Fruit fly (Drosophila melanogaster) Kc167 (cell line): ENCODE measurements around the gene ry.

Experiments
- Sin3A ChIP-seq: fragments of >200 bp; optimal IDR thresholded peaks from 2 replicates; lab custom pipeline; 2018; ENCODE audit warnings: missing external identifiers
- h ChIP-seq: fragments of >200 bp; optimal IDR thresholded peaks from 3 replicates; lab custom pipeline; 2018; ENCODE audit warnings: missing external identifiers
- insv ChIP-seq: fragments of >200 bp; optimal IDR thresholded peaks from 3 replicates; lab custom pipeline; 2018; ENCODE audit warnings: missing external identifiers

DNA sequence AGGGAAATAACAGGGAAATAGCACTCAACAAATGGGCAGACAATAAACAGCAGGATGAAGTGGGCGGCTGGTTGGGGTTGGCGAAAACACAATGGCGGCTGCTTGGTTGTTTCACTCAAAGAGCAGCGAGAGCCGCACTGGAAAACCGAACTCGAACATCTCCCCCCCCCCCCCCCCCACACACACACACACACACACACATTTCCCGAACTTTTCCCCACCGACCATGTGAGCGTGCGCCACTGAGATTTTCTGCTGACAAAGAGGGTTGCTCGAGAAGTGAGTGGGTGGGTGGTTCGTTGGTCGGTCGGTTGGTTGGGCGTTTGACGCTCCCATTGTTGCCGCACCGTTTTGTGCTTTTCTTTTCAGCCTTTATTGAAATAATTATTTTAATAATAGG, 40.8 kb downstream of the ry start:
- no peak for TF ChIP-seq h (lab: Kevin White, UChicago)
- TF ChIP-seq Sin3A, result no peak
- TF ChIP-seq insv (lab: Kevin White, UChicago), result no peak
